Worm (Caenorhabditis elegans) whole organism, L3 larva: ENCODE data around the gene T21B4.15.

Source experiments
- aly-2 ChIP-seq: fragments of 150-350 bp; optimal IDR thresholded peaks from 2 replicates; lab custom pipeline; 2014; ENCODE audit warnings: missing biosample characterization, missing genetic modification characterization
- elt-1 ChIP-seq: fragments of 150-350 bp; optimal IDR thresholded peaks from 2 replicates; lab custom pipeline; 2014; ENCODE audit warnings: missing biosample characterization, missing genetic modification characterization
- elt-2 ChIP-seq: sonication (generic microtip); optimal IDR thresholded peaks from 2 replicates; lab custom pipeline; 2016; ENCODE audit warnings: missing genetic modification reagents, mild to moderate bottlenecking, missing genetic modification characterization, missing compliant biosample characterization
- jun-1 ChIP-seq: fragments of 150-350 bp; optimal IDR thresholded peaks from 2 replicates; lab custom pipeline; 2014; ENCODE audit warnings: missing biosample characterization, missing genetic modification reagents, missing genetic modification characterization
- mdl-1 ChIP-seq: fragments of 150-350 bp; optimal IDR thresholded peaks from 2 replicates; lab custom pipeline; 2014; ENCODE audit warnings: missing biosample characterization, missing genetic modification characterization
- nhr-11 ChIP-seq: fragments of 150-350 bp; optimal IDR thresholded peaks from 2 replicates; lab custom pipeline; 2014; ENCODE audit warnings: missing biosample characterization, missing genetic modification characterization
- nhr-28 ChIP-seq: fragments of 150-350 bp; optimal IDR thresholded peaks from 2 replicates; lab custom pipeline; 2014; ENCODE audit warnings: missing biosample characterization, missing genetic modification characterization
- pha-4 ChIP-seq: fragments of 150-350 bp; optimal IDR thresholded peaks from 2 replicates; lab custom pipeline; 2014; ENCODE audit warnings: missing biosample characterization, missing genetic modification reagents, missing genetic modification characterization
- zag-1 ChIP-seq: fragments of 150-350 bp; optimal IDR thresholded peaks from 2 replicates; lab custom pipeline; 2014; ENCODE audit warnings: missing biosample characterization, missing genetic modification characterization
- ztf-4 ChIP-seq: fragments of 150-350 bp; optimal IDR thresholded peaks from 2 replicates; lab custom pipeline; 2014; ENCODE audit warnings: missing biosample characterization, missing genetic modification characterization

DNA sequence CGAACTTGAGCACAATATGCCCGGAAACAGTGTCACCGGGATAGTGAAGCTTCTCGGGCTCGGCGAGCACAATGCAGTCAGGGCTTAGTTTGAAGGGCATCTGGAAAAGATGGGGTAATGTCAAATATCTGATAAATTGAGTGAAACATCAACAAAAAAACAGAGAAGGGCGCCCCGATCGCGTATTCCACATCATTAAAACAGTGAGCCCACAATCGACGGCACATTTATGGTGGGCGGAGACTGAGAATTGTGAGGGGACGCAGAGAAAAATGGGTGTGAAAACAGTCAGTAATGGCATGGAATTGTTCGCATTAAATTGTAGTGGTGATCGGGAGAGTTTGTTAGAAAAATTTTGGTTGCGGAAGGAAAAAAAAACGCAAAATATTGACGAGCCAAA, 9.2 kb upstream of the T21B4.15 start, which contains the start of gene arrd-9:
- TF ChIP-seq nhr-28 (tag; lab: Kevin White, UChicago): no peak
- no peak for TF ChIP-seq elt-1 (tag; lab: Kevin White, UChicago)
- TF ChIP-seq aly-2: no peak
- TF ChIP-seq ztf-4 (tag; lab: Kevin White, UChicago): no peak
- TF ChIP-seq pha-4 (tag; lab: Kevin White, UChicago): no peak
- TF ChIP-seq zag-1 (tag; lab: Kevin White, UChicago): no peak
- no peak for TF ChIP-seq nhr-11 (tag; lab: Kevin White, UChicago)
- TF ChIP-seq mdl-1 (tag; lab: Kevin White, UChicago): no peak
- no peak for TF ChIP-seq elt-2 (tag; lab: Kevin White, UChicago)
- no peak for TF ChIP-seq jun-1 (tag; lab: Kevin White, UChicago)
